Worm (Caenorhabditis elegans) whole organism, late embryonic: ENCODE data around the gene txt-1.

ENCODE experiments used
- lin-11 ChIP-seq: fragments of 200-800 bp; sonication (Bioruptor generic); optimal IDR thresholded peaks from 2 replicates; lab custom pipeline; 2018; ENCODE audit warnings: mild to moderate bottlenecking, missing genetic modification characterization, missing compliant biosample characterization
- pqm-1 ChIP-seq: sonication (generic microtip); optimal IDR thresholded peaks from 2 replicates; lab custom pipeline; 2016; ENCODE audit warnings: missing genetic modification characterization, missing compliant biosample characterization

DNA sequence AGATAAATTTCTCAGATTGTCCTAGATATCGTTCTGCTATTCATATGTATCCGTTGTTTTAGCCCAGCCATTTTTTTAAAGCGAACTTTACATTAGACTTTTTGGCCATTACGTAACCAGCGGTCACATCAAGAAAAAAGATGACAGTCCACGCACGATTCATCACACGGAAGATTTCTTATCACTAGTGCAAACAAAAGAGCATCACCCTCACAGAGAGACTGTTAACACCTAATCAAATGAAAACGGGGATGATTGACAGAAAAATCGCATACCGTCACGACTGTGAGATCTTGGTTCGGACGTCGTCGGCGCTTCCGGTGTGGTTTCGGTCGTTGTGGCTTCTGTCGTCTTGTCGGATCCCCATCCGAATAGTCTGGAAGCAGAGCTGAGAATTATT lies 29.3 kb upstream of the txt-1 start:
- TF ChIP-seq lin-11 (tag; lab: Kevin White, UChicago): no peak
- no peak for TF ChIP-seq pqm-1 (tag; lab: Kevin White, UChicago)
